Worm (Caenorhabditis elegans) whole organism, L2 larva: ENCODE measurements around the gene Y39A1A.21.
"Not testable (repeated sequence)": the region's sequence is repeated elsewhere in the genome, so short reads cannot be mapped to it uniquely, and the experiment has no call there.

Source experiments
- F13H6.1 ChIP-seq: sonication (generic microtip); optimal IDR thresholded peaks from 2 replicates; lab custom pipeline; 2016; ENCODE audit warnings: missing genetic modification characterization, missing compliant biosample characterization
- ZK546.5 ChIP-seq: sonication (generic microtip); optimal IDR thresholded peaks from 2 replicates; lab custom pipeline; 2017; ENCODE audit warnings: missing biosample characterization, missing genetic modification characterization
- dmd-4 ChIP-seq: sonication (generic microtip); optimal IDR thresholded peaks from 2 replicates; lab custom pipeline; 2017; ENCODE audit warnings: missing biosample characterization, missing genetic modification characterization
- fos-1 ChIP-seq: fragments of 150-350 bp; optimal IDR thresholded peaks from 2 replicates; lab custom pipeline; 2014; ENCODE audit warnings: missing biosample characterization, missing genetic modification characterization
- lin-39 ChIP-seq: fragments of 150-350 bp; optimal IDR thresholded peaks from 2 replicates; lab custom pipeline; 2014; ENCODE audit warnings: missing biosample characterization, missing genetic modification reagents, missing genetic modification characterization
- lsy-2 ChIP-seq, 2 experiments: fragments of 150-350 bp in 1 of 2; sonication (generic microtip) in 1 of 2; optimal IDR thresholded peaks; 2 replicates each; lab custom pipeline; 2014 to 2017; ENCODE audit warnings: missing biosample characterization in 2 of 2, missing genetic modification characterization in 2 of 2
- mdl-1 ChIP-seq, 2 experiments: fragments of 150-350 bp in 1 of 2; sonication (generic microtip) in 1 of 2; optimal IDR thresholded peaks; 2 replicates each; lab custom pipeline; 2017; ENCODE audit warnings: missing biosample characterization in 2 of 2, missing genetic modification characterization in 2 of 2
- nhr-10 ChIP-seq: sonication (generic microtip); optimal IDR thresholded peaks from 2 replicates; lab custom pipeline; 2017; ENCODE audit warnings: missing biosample characterization, missing genetic modification characterization
- nhr-21 ChIP-seq: fragments of 150-350 bp; optimal IDR thresholded peaks from 2 replicates; lab custom pipeline; 2014; ENCODE audit warnings: missing biosample characterization, missing genetic modification characterization
- nhr-25 ChIP-seq: fragments of 150-350 bp; sonication (generic microtip); optimal IDR thresholded peaks from 3 replicates; lab custom pipeline; 2014; ENCODE audit warnings: missing biosample characterization, missing genetic modification characterization
- nhr-6 ChIP-seq: fragments of 150-350 bp; optimal IDR thresholded peaks from 2 replicates; lab custom pipeline; 2014; ENCODE audit warnings: missing biosample characterization, missing genetic modification characterization
- unc-55 ChIP-seq: fragments of 150-350 bp; sonication (generic microtip); optimal IDR thresholded peaks from 3 replicates; lab custom pipeline; 2014; ENCODE audit warnings: missing biosample characterization, missing genetic modification reagents, missing genetic modification characterization
- unc-62 ChIP-seq: fragments of 150-350 bp; optimal IDR thresholded peaks from 2 replicates; lab custom pipeline; 2014; ENCODE audit warnings: missing biosample characterization, missing genetic modification reagents, missing genetic modification characterization

- TF ChIP-seq unc-62 (GFP tag; lab: Kevin White, UChicago); mdl-1 (tag; optimal IDR thresholded peaks at IDR 0.05; lab: Kevin White, UChicago); nhr-6 (tag; lab: Kevin White, UChicago); lsy-2 (tag; optimal IDR thresholded peaks at IDR 0.05; lab: Kevin White, UChicago); F13H6.1 (tag; lab: Kevin White, UChicago); ZK546.5 (tag; lab: Kevin White, UChicago); unc-55 (GFP tag; lab: Kevin White, UChicago); lin-39 (tag; lab: Kevin White, UChicago); nhr-25; nhr-10; dmd-4 (tag; lab: Kevin White, UChicago); fos-1; nhr-21: not testable (repeated sequence)
Observed at ce11 chrIII:10750043-10750442, 43.2 kb upstream of the Y39A1A.21 start, which contains the start of gene enu-3.6.
